Worm (Caenorhabditis elegans): ENCODE data around the gene M05D6.1.

Gene M05D6.1

DNA sequence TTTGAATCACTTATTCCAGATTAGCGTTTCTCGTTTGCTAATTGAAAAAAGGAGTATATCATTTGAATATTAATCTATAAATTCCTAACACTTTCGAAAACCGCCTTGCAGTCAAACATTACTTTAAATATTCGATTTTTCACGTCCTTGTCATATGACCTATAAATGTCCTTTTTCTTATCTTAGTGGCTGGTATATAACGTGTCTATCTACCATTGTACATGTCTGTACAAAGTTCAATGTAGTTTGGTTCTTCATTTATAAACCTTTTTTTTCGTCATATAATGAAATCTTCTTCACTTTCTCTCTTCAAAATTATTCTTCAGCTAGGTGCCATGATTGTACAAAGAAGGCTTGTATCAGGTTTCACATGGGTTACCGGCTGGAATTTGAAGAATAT is 10.4 kb upstream of the M05D6.1 start, which contains the start of gene gbh-2:
Gene gbh-2 (plus strand): TSS at position 277 of the 400 bp plus-strand sequence.
- TF ChIP-seq nhr-77 (tag; optimal IDR thresholded peaks at IDR 0.05) (no peak), ama-1 (optimal IDR thresholded peaks at IDR 0.05) (no peak), nhr-23 (tag; optimal IDR thresholded peaks at IDR 0.05) (peak; percentile 42), snpc-4 (tag; optimal IDR thresholded peaks at IDR 0.05) (peak; percentile 9), sea-2 (GFP tag; optimal IDR thresholded peaks at IDR 0.05) (no peak), ceh-82 (tag; optimal IDR thresholded peaks at IDR 0.05) (no peak), nhr-12 (tag; optimal IDR thresholded peaks at IDR 0.05) (no peak), unc-62 (GFP tag; optimal IDR thresholded peaks at IDR 0.05) (no peak), jun-1 (tag; optimal IDR thresholded peaks at IDR 0.05) (peak; percentile 16), nfya-1 (tag; optimal IDR thresholded peaks at IDR 0.05; ENCODE audit: insufficient read depth) (no peak), pha-4 (tag; optimal IDR thresholded peaks at IDR 0.05) (peak; percentile 11), nhr-25 (tag; optimal IDR thresholded peaks at IDR 0.05) (peak; percentile 63), ztf-4 (tag; optimal IDR thresholded peaks at IDR 0.05) (peak; percentile 48), aly-2 (tag; optimal IDR thresholded peaks at IDR 0.05) (no peak), eor-1 (tag; optimal IDR thresholded peaks at IDR 0.05) (no peak), hmg-11 (tag; optimal IDR thresholded peaks at IDR 0.05) (no peak), ZK546.5 (tag; optimal IDR thresholded peaks at IDR 0.05) (no peak), nhr-28 (tag; optimal IDR thresholded peaks at IDR 0.05) (no peak), ceh-28 (tag; optimal IDR thresholded peaks at IDR 0.05) (no peak), fkh-10 (GFP tag; optimal IDR thresholded peaks at IDR 0.05) (no peak), ceh-9 (tag; optimal IDR thresholded peaks at IDR 0.05) (no peak), egl-5 (tag; optimal IDR thresholded peaks at IDR 0.05) (no peak), elt-3 (tag; optimal IDR thresholded peaks at IDR 0.05) (no peak), elt-2 (tag; optimal IDR thresholded peaks at IDR 0.05) (peak; percentile 93), lin-15B (tag; optimal IDR thresholded peaks at IDR 0.05) (no peak), fkh-2 (tag; optimal IDR thresholded peaks at IDR 0.05) (no peak), skn-1 (tag; optimal IDR thresholded peaks at IDR 0.05) (peak; percentile 67), elt-1 (tag; optimal IDR thresholded peaks at IDR 0.05) (no peak), tbx-2 (tag; optimal IDR thresholded peaks at IDR 0.05) (no peak), nhr-76 (tag; optimal IDR thresholded peaks at IDR 0.05) (no peak), nhr-11 (tag; optimal IDR thresholded peaks at IDR 0.05) (no peak), nhr-43 (tag; optimal IDR thresholded peaks at IDR 0.05; ENCODE audit: poor library complexity, severe bottlenecking) (peak; percentile 46), ceh-16 (tag; optimal IDR thresholded peaks at IDR 0.05) (no peak), daf-12 (tag; optimal IDR thresholded peaks at IDR 0.05) (no peak), pqm-1 (tag; optimal IDR thresholded peaks at IDR 0.05) (peak; percentile 95), unc-39 (tag; optimal IDR thresholded peaks at IDR 0.05) (no peak), zag-1 (tag; optimal IDR thresholded peaks at IDR 0.05) (no peak), egl-27 (tag; optimal IDR thresholded peaks at IDR 0.05) (no peak), lin-39 (tag; optimal IDR thresholded peaks at IDR 0.05) (no peak), ztf-11 (tag; optimal IDR thresholded peaks at IDR 0.05) (no peak), lsy-12 (tag; optimal IDR thresholded peaks at IDR 0.05) (no peak), nhr-67 (tag; optimal IDR thresholded peaks at IDR 0.05) (no peak), fos-1 (tag; optimal IDR thresholded peaks at IDR 0.05) (no peak), R02D3.7 (tag; optimal IDR thresholded peaks at IDR 0.05) (no peak), nhr-237 (tag; optimal IDR thresholded peaks at IDR 0.05) (no peak), mml-1 (tag; optimal IDR thresholded peaks at IDR 0.05) (no peak), mdl-1 (tag; optimal IDR thresholded peaks at IDR 0.05) (no peak)

DNA sequence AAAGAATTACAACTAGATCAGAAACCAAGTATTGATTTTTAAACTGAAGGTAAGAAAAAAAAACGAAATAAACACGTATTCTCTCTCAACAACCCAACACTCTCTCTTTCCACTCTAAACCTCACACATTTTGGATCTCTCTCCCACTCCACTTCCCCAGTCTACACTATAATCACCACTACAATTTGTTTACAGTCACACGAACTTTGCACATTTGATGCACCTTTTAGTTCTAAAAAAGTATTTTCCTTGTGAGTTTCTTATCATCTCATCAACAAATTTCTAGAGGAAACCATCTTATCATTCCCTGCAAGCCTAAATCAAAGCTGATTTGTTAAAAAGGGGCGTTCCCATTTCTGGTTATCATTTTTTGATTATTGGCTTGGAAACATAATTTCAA is 9.3 kb upstream of the M05D6.1 start:
- peak; percentile 67 for TF ChIP-seq pha-4 (tag; optimal IDR thresholded peaks at IDR 0.05)
- TF ChIP-seq mml-1 (tag; optimal IDR thresholded peaks at IDR 0.05), result no peak
- TF ChIP-seq daf-12 (tag; optimal IDR thresholded peaks at IDR 0.05), result no peak
- peak; percentile 26 for TF ChIP-seq nfya-1 (tag; optimal IDR thresholded peaks at IDR 0.05; ENCODE audit: insufficient read depth)
- TF ChIP-seq nhr-237 (tag; optimal IDR thresholded peaks at IDR 0.05), result no peak
- TF ChIP-seq fkh-10 (GFP tag; optimal IDR thresholded peaks at IDR 0.05), result no peak
- no peak for TF ChIP-seq mdl-1 (tag; optimal IDR thresholded peaks at IDR 0.05)
- no peak for TF ChIP-seq nhr-67 (tag; optimal IDR thresholded peaks at IDR 0.05)
- TF ChIP-seq nhr-25 (tag; optimal IDR thresholded peaks at IDR 0.05), result peak; percentile 26
- TF ChIP-seq nhr-43 (tag; optimal IDR thresholded peaks at IDR 0.05; ENCODE audit: poor library complexity, severe bottlenecking), result peak; percentile 5
- TF ChIP-seq snpc-4 (tag; optimal IDR thresholded peaks at IDR 0.05), result no peak
- no peak for TF ChIP-seq R02D3.7 (tag; optimal IDR thresholded peaks at IDR 0.05)
- TF ChIP-seq nhr-77 (tag; optimal IDR thresholded peaks at IDR 0.05), result no peak
- no peak for TF ChIP-seq nhr-28 (tag; optimal IDR thresholded peaks at IDR 0.05)
- no peak for TF ChIP-seq ztf-11 (tag; optimal IDR thresholded peaks at IDR 0.05)
- peak; percentile 88 for TF ChIP-seq pqm-1 (tag; optimal IDR thresholded peaks at IDR 0.05)
- peak; percentile 32 for TF ChIP-seq skn-1 (tag; optimal IDR thresholded peaks at IDR 0.05)
- TF ChIP-seq zag-1 (tag; optimal IDR thresholded peaks at IDR 0.05), result no peak
- TF ChIP-seq ztf-4 (tag; optimal IDR thresholded peaks at IDR 0.05), result no peak
- TF ChIP-seq ceh-82 (tag; optimal IDR thresholded peaks at IDR 0.05), result no peak
- no peak for TF ChIP-seq egl-5 (tag; optimal IDR thresholded peaks at IDR 0.05)
- no peak for TF ChIP-seq egl-27 (tag; optimal IDR thresholded peaks at IDR 0.05)
- no peak for TF ChIP-seq lin-15B (tag; optimal IDR thresholded peaks at IDR 0.05)
- no peak for TF ChIP-seq ceh-16 (tag; optimal IDR thresholded peaks at IDR 0.05)
- no peak for TF ChIP-seq aly-2 (tag; optimal IDR thresholded peaks at IDR 0.05)
- no peak for TF ChIP-seq tbx-2 (tag; optimal IDR thresholded peaks at IDR 0.05)
- no peak for TF ChIP-seq fos-1 (tag; optimal IDR thresholded peaks at IDR 0.05)
- TF ChIP-seq sea-2 (GFP tag; optimal IDR thresholded peaks at IDR 0.05), result no peak
- peak; percentile 96 for TF ChIP-seq elt-2 (tag; optimal IDR thresholded peaks at IDR 0.05)
- no peak for TF ChIP-seq lin-39 (tag; optimal IDR thresholded peaks at IDR 0.05)
- TF ChIP-seq nhr-23 (tag; optimal IDR thresholded peaks at IDR 0.05), result no peak
- TF ChIP-seq unc-39 (tag; optimal IDR thresholded peaks at IDR 0.05), result no peak
- no peak for TF ChIP-seq elt-1 (tag; optimal IDR thresholded peaks at IDR 0.05)
- no peak for TF ChIP-seq ZK546.5 (tag; optimal IDR thresholded peaks at IDR 0.05)
- peak; percentile 31 for TF ChIP-seq ceh-28 (tag; optimal IDR thresholded peaks at IDR 0.05)
- TF ChIP-seq lsy-12 (tag; optimal IDR thresholded peaks at IDR 0.05), result no peak
- no peak for TF ChIP-seq ceh-9 (tag; optimal IDR thresholded peaks at IDR 0.05)
- no peak for TF ChIP-seq unc-62 (GFP tag; optimal IDR thresholded peaks at IDR 0.05)
- peak; percentile 33 for TF ChIP-seq jun-1 (tag; optimal IDR thresholded peaks at IDR 0.05)
- no peak for TF ChIP-seq elt-3 (tag; optimal IDR thresholded peaks at IDR 0.05)

Data from whole organism, L3 larva.